Fruit fly (Drosophila melanogaster) whole organism, adult: ENCODE measurements around the gene Rrp45.

Experiments used
- CG11617 ChIP-seq: fragments of 200-800 bp; sonication (Bioruptor generic); optimal IDR thresholded peaks from 2 replicates; lab custom pipeline; 2017; ENCODE audit warnings: mild to moderate bottlenecking, missing biosample characterization, missing genetic modification reagents, missing genetic modification characterization
- CG14711 ChIP-seq: fragments of 200-800 bp; sonication (Bioruptor generic); optimal IDR thresholded peaks from 2 replicates; lab custom pipeline; 2018; ENCODE audit warnings: missing biosample characterization, mild to moderate bottlenecking, missing genetic modification characterization, moderate library complexity
- CG1620 ChIP-seq: fragments of 200-800 bp; sonication (Bioruptor generic); optimal IDR thresholded peaks from 2 replicates; lab custom pipeline; 2016; ENCODE audit warnings: missing biosample characterization, missing genetic modification characterization
- CG33017 ChIP-seq: fragments of 200-800 bp; sonication (Bioruptor generic); optimal IDR thresholded peaks from 2 replicates; lab custom pipeline; 2018; ENCODE audit warnings: missing biosample characterization, mild to moderate bottlenecking, missing genetic modification characterization, moderate library complexity
- CG7045 ChIP-seq: fragments of 200-800 bp; sonication (Bioruptor generic); optimal IDR thresholded peaks from 2 replicates; lab custom pipeline; 2017; ENCODE audit warnings: missing biosample characterization, mild to moderate bottlenecking, missing genetic modification characterization
- CG7101 ChIP-seq: fragments of 200-800 bp; sonication (Bioruptor generic); optimal IDR thresholded peaks from 2 replicates; lab custom pipeline; 2018; ENCODE audit warnings: missing biosample characterization, mild to moderate bottlenecking, missing genetic modification characterization, moderate library complexity
- Crg-1 ChIP-seq: fragments of 200-800 bp; sonication (Bioruptor generic); optimal IDR thresholded peaks from 2 replicates; lab custom pipeline; 2016; ENCODE audit warnings: missing biosample characterization, missing genetic modification characterization
- Hr96 ChIP-seq: fragments of 200-800 bp; sonication (Bioruptor generic); optimal IDR thresholded peaks from 2 replicates; lab custom pipeline; 2016; ENCODE audit warnings: missing biosample characterization, missing genetic modification characterization
- bab1 ChIP-seq: fragments of 200-800 bp; sonication (Bioruptor generic); optimal IDR thresholded peaks from 3 replicates; lab custom pipeline; 2019; ENCODE audit warnings: missing biosample characterization, mild to moderate bottlenecking, missing genetic modification characterization, moderate library complexity
- cic ChIP-seq: fragments of 200-800 bp; sonication (Bioruptor generic); optimal IDR thresholded peaks from 2 replicates; lab custom pipeline; 2017; ENCODE audit warnings: missing biosample characterization, mild to moderate bottlenecking, missing genetic modification characterization, moderate library complexity
- cnc ChIP-seq, 2 experiments: fragments of >200 bp; optimal IDR thresholded peaks; 2 replicates each; lab custom pipeline; 2017
- kay ChIP-seq: fragments of 200-800 bp; sonication (Bioruptor generic); peaks from one replicate; lab custom pipeline; 2016; ENCODE audit warnings: missing biosample characterization, missing genetic modification characterization, borderline replicate concordance
- ovo ChIP-seq: fragments of 200-800 bp; sonication (Bioruptor generic); optimal IDR thresholded peaks from 2 replicates; lab custom pipeline; 2016; ENCODE audit warnings: missing biosample characterization, missing genetic modification characterization

Gene Rrp45

DNA sequence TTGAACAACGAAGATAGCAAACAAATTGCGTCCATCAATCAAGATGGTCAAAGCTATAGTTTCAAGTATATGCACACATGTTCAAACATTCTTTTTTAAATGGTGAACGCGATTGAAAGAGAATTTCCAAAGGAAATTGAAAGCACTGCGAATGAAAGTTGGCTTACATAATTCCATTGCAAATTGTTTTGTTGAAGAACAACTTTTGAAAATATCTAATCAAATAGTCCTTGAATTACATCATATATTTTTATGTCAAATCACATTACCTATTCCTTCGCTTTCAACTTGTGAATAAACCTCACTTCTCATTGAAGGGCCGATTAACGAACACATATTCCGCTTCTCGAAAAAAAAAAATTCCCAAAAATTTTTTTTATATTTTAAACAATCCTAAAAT lies 50.5 kb downstream of the Rrp45 start, which contains the start of gene CG32568:
CG32568 (plus strand) TSS at position 301 of the 400 bp plus-strand sequence.
- TF ChIP-seq Crg-1 (GFP tag; lab: Kevin White, UChicago) (no peak), CG7101 (tag; lab: Kevin White, UChicago) (no peak), cic (GFP tag; lab: Kevin White, UChicago) (no peak), Hr96 (GFP tag; lab: Kevin White, UChicago) (no peak), ovo (no peak), CG1620 (GFP tag; lab: Kevin White, UChicago) (no peak), CG11617 (GFP tag; lab: Kevin White, UChicago) (no peak), CG33017 (tag; lab: Kevin White, UChicago) (no peak), cnc (optimal IDR thresholded peaks at IDR 0.05; lab: Kevin White, UChicago) (no peak), CG7045 (GFP tag; lab: Kevin White, UChicago) (no peak), CG14711 (no peak), kay (GFP tag; lab: Kevin White, UChicago) (no peak), bab1 (GFP tag; lab: Kevin White, UChicago) (no peak)
